Fruit fly (Drosophila melanogaster): Measurements from ENCODE around the gene CG7924.

DNA sequence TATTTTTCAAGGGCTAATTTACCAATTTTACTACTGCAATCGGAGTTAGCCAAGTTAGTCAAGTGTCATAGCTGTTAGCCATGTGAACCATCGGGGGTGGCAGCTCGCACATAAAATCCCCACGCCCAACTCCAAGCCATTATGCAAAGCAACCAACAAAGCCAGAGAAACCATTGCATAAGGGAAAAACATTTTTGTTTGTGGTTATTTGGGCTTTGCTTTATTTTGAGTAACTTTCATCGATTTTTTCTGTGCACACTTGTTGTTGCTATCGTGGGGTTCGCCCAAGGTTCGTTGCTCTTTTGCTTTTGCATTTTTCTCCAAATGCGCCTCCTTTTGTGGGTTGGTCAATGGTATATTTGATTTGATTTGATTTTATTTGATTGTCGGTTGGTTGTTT lies 35.1 kb upstream of the CG7924 start:
- no peak for TF ChIP-seq psq (optimal IDR thresholded peaks at IDR 0.05)
- TF ChIP-seq Sin3A (optimal IDR thresholded peaks at IDR 0.05): no peak
- TF ChIP-seq h (optimal IDR thresholded peaks at IDR 0.05): no peak

Data from Kc167 (cell line).